Worm (Caenorhabditis elegans) whole organism, L1 larva: ENCODE results near the gene pat-2.

ENCODE experiments used
- C34B4.2 ChIP-seq: sonication (generic microtip); optimal IDR thresholded peaks from 2 replicates; lab custom pipeline; 2017; ENCODE audit warnings: mild to moderate bottlenecking, missing genetic modification characterization, missing compliant biosample characterization
- F16B12.6 ChIP-seq: fragments of 150-350 bp; optimal IDR thresholded peaks from 2 replicates; lab custom pipeline; 2014; ENCODE audit warnings: missing biosample characterization, missing genetic modification characterization
- aly-2 ChIP-seq: fragments of 150-350 bp; optimal IDR thresholded peaks from 2 replicates; lab custom pipeline; 2014; ENCODE audit warnings: missing biosample characterization, missing genetic modification characterization
- ama-1 ChIP-seq: fragments of 150-350 bp; optimal IDR thresholded peaks from 2 replicates; lab custom pipeline; 2014
- blmp-1 ChIP-seq: fragments of 150-350 bp; optimal IDR thresholded peaks from 2 replicates; lab custom pipeline; 2014; ENCODE audit warnings: missing biosample characterization, missing genetic modification characterization
- ceh-63 ChIP-seq: fragments of 200-800 bp; sonication (Bioruptor generic); optimal IDR thresholded peaks from 2 replicates; lab custom pipeline; 2018; ENCODE audit warnings: mild to moderate bottlenecking, missing genetic modification characterization, missing compliant biosample characterization
- ceh-8 ChIP-seq: fragments of 200-800 bp; sonication (Bioruptor generic); optimal IDR thresholded peaks from 2 replicates; lab custom pipeline; 2018; ENCODE audit warnings: mild to moderate bottlenecking, missing genetic modification characterization, moderate library complexity, missing compliant biosample characterization
- dsc-1 ChIP-seq: sonication (generic microtip); optimal IDR thresholded peaks from 2 replicates; lab custom pipeline; 2016; ENCODE audit warnings: mild to moderate bottlenecking, missing genetic modification characterization, missing compliant biosample characterization
- efl-1 ChIP-seq, 4 experiments: fragments of 150-350 bp; optimal IDR thresholded peaks in 3 of 4; peaks in 1 of 4; 1 replicate in 1 of 4; 2 replicates in 3 of 4; lab custom pipeline; 2014; ENCODE audit warnings: missing biosample characterization in 2 of 4, missing genetic modification characterization in 2 of 4, missing genetic modification reagents in 2 of 4
- efl-3 ChIP-seq: fragments of 200-800 bp; sonication (Bioruptor generic); optimal IDR thresholded peaks from 2 replicates; lab custom pipeline; 2018; ENCODE audit warnings: mild to moderate bottlenecking, missing genetic modification characterization, missing compliant biosample characterization
- egl-13 ChIP-seq: sonication (generic microtip); optimal IDR thresholded peaks from 2 replicates; lab custom pipeline; 2016; ENCODE audit warnings: missing genotype, missing genetic modification reagents, missing genetic modification characterization, missing compliant biosample characterization
- elt-2 ChIP-seq: sonication (generic microtip); optimal IDR thresholded peaks from 2 replicates; lab custom pipeline; 2016; ENCODE audit warnings: missing genetic modification characterization, mild to moderate bottlenecking, inconsistent platforms, missing compliant biosample characterization, missing genetic modification reagents
- ets-5 ChIP-seq: fragments of 200-800 bp; sonication (Bioruptor generic); IDR thresholded peaks from 2 replicates; pipeline ENCODE4 v1.3.6; 2022; ENCODE audit warnings: missing genetic modification characterization, missing compliant biosample characterization
- fkh-4 ChIP-seq: sonication (generic microtip); optimal IDR thresholded peaks from 2 replicates; lab custom pipeline; 2016; ENCODE audit warnings: missing compliant biosample characterization, missing genetic modification characterization, borderline replicate concordance
- fkh-8 ChIP-seq: sonication (generic microtip); optimal IDR thresholded peaks from 2 replicates; lab custom pipeline; 2016; ENCODE audit warnings: mild to moderate bottlenecking, missing genetic modification characterization, missing compliant biosample characterization
- fos-1 ChIP-seq: fragments of 150-350 bp; optimal IDR thresholded peaks from 2 replicates; lab custom pipeline; 2014; ENCODE audit warnings: missing biosample characterization, missing genetic modification characterization
- grh-1 ChIP-seq: fragments of 200-800 bp; sonication (Bioruptor generic); IDR thresholded peaks from 2 replicates; pipeline ENCODE4 v1.3.6; 2022; ENCODE audit warnings: missing genetic modification reagents, missing genetic modification characterization, missing compliant biosample characterization
- hlh-17 ChIP-seq: fragments of 200-800 bp; sonication (Bioruptor generic); optimal IDR thresholded peaks from 2 replicates; lab custom pipeline; 2018; ENCODE audit warnings: missing genetic modification characterization, mild to moderate bottlenecking, missing compliant biosample characterization, moderate library complexity, borderline replicate concordance
- hlh-4 ChIP-seq: sonication (generic microtip); optimal IDR thresholded peaks from 2 replicates; lab custom pipeline; 2016; ENCODE audit warnings: mild to moderate bottlenecking, missing genetic modification characterization, missing compliant biosample characterization
- hpl-2 ChIP-seq: fragments of 150-350 bp; optimal IDR thresholded peaks from 2 replicates; lab custom pipeline; 2014; ENCODE audit warnings: missing biosample characterization, missing genetic modification reagents, missing genetic modification characterization
- irx-1 ChIP-seq: sonication (generic microtip); optimal IDR thresholded peaks from 2 replicates; lab custom pipeline; 2016; ENCODE audit warnings: missing genetic modification characterization, missing compliant biosample characterization
- isw-1 ChIP-seq: fragments of 200-800 bp; sonication (Bioruptor generic); IDR thresholded peaks from 2 replicates; pipeline ENCODE4 v1.3.6; 2022; ENCODE audit warnings: missing genetic modification characterization, missing compliant biosample characterization
- jun-1 ChIP-seq: fragments of 150-350 bp; optimal IDR thresholded peaks from 2 replicates; lab custom pipeline; 2014; ENCODE audit warnings: missing biosample characterization, missing genetic modification reagents, missing genetic modification characterization
- lin-14 ChIP-seq: fragments of 200-800 bp; sonication (Bioruptor generic); optimal IDR thresholded peaks from 2 replicates; lab custom pipeline; 2018; ENCODE audit warnings: mild to moderate bottlenecking, missing genetic modification characterization, moderate library complexity, missing compliant biosample characterization
- lin-39 ChIP-seq: fragments of 150-350 bp; optimal IDR thresholded peaks from 2 replicates; lab custom pipeline; 2014; ENCODE audit warnings: missing biosample characterization, missing genetic modification reagents, missing genetic modification characterization
- lsy-2 ChIP-seq, 2 experiments: fragments of 150-350 bp; optimal IDR thresholded peaks; 2 replicates each; lab custom pipeline; 2014; ENCODE audit warnings: missing biosample characterization in 2 of 2, missing genetic modification characterization in 2 of 2
- mab-9 ChIP-seq: fragments of 200-800 bp; sonication (Bioruptor generic); IDR thresholded peaks from 2 replicates; pipeline ENCODE4 v1.3.6; 2022; ENCODE audit warnings: missing genetic modification reagents, missing genetic modification characterization, missing compliant biosample characterization
- mef-2 ChIP-seq: fragments of 150-350 bp; optimal IDR thresholded peaks from 2 replicates; lab custom pipeline; 2014; ENCODE audit warnings: missing biosample characterization, missing genetic modification characterization
- nhr-12 ChIP-seq: sonication (generic microtip); optimal IDR thresholded peaks from 2 replicates; lab custom pipeline; 2017; ENCODE audit warnings: missing biosample characterization, missing genetic modification characterization
- nhr-20 ChIP-seq: sonication (generic microtip); optimal IDR thresholded peaks from 2 replicates; lab custom pipeline; 2016; ENCODE audit warnings: mild to moderate bottlenecking, missing genetic modification characterization, missing compliant biosample characterization
- nhr-237 ChIP-seq: fragments of 150-350 bp; optimal IDR thresholded peaks from 2 replicates; lab custom pipeline; 2014; ENCODE audit warnings: missing biosample characterization, missing genetic modification characterization
- nhr-28 ChIP-seq: fragments of 150-350 bp; optimal IDR thresholded peaks from 2 replicates; lab custom pipeline; 2014; ENCODE audit warnings: missing biosample characterization, missing genetic modification characterization
- nhr-76 ChIP-seq: sonication (generic microtip); optimal IDR thresholded peaks from 2 replicates; lab custom pipeline; 2017; ENCODE audit warnings: missing biosample characterization, missing genetic modification characterization
- nhr-77 ChIP-seq: fragments of 150-350 bp; optimal IDR thresholded peaks from 2 replicates; lab custom pipeline; 2014; ENCODE audit warnings: missing biosample characterization, missing genetic modification characterization
- nhr-84 ChIP-seq: sonication (generic microtip); optimal IDR thresholded peaks from 2 replicates; lab custom pipeline; 2017; ENCODE audit warnings: missing biosample characterization, missing genetic modification characterization
- nhr-85 ChIP-seq: sonication (generic microtip); peaks from one replicate; lab custom pipeline; 2016; ENCODE audit warnings: missing genetic modification characterization, inconsistent platforms, missing compliant biosample characterization
- nhr-90 ChIP-seq: sonication (generic microtip); optimal IDR thresholded peaks from 2 replicates; lab custom pipeline; 2016; ENCODE audit warnings: mild to moderate bottlenecking, missing genetic modification characterization, missing compliant biosample characterization; ENCODE audit not compliant: poor library complexity
- pax-3 ChIP-seq: fragments of 200-800 bp; sonication (Bioruptor generic); optimal IDR thresholded peaks from 2 replicates; lab custom pipeline; 2018; ENCODE audit warnings: mild to moderate bottlenecking, missing genetic modification characterization, moderate library complexity, missing compliant biosample characterization
- rnt-1 ChIP-seq: sonication (generic microtip); optimal IDR thresholded peaks from 2 replicates; lab custom pipeline; 2016; ENCODE audit warnings: mild to moderate bottlenecking, missing genetic modification characterization, moderate library complexity, missing compliant biosample characterization
- skn-1 ChIP-seq: fragments of 150-350 bp; optimal IDR thresholded peaks from 2 replicates; lab custom pipeline; 2014; ENCODE audit warnings: missing biosample characterization, missing genetic modification characterization
- sptf-1 ChIP-seq: fragments of 150-350 bp; optimal IDR thresholded peaks from 2 replicates; lab custom pipeline; 2014; ENCODE audit warnings: missing biosample characterization, missing genetic modification characterization
- tbx-2 ChIP-seq: sonication (generic microtip); optimal IDR thresholded peaks from 2 replicates; lab custom pipeline; 2016; ENCODE audit warnings: missing genetic modification characterization, missing compliant biosample characterization
- unc-62 ChIP-seq: fragments of 150-350 bp; optimal IDR thresholded peaks from 2 replicates; lab custom pipeline; 2014; ENCODE audit warnings: missing biosample characterization, missing genetic modification reagents, missing genetic modification characterization
- unc-86 ChIP-seq: sonication (generic microtip); optimal IDR thresholded peaks from 2 replicates; lab custom pipeline; 2016; ENCODE audit warnings: missing genetic modification characterization, missing compliant biosample characterization
- unc-98 ChIP-seq: fragments of 200-800 bp; sonication (Bioruptor generic); IDR thresholded peaks from 2 replicates; pipeline ENCODE4 v1.3.6; 2022; ENCODE audit warnings: missing genetic modification characterization, missing compliant biosample characterization
- vab-15 ChIP-seq: sonication (generic microtip); optimal IDR thresholded peaks from 2 replicates; lab custom pipeline; 2017; ENCODE audit warnings: missing genotype, mild to moderate bottlenecking, missing genetic modification characterization, missing compliant biosample characterization
- xbp-1 ChIP-seq: sonication (generic microtip); optimal IDR thresholded peaks from 2 replicates; lab custom pipeline; 2016; ENCODE audit warnings: missing genetic modification characterization, missing compliant biosample characterization
- zag-1 ChIP-seq: fragments of 150-350 bp; optimal IDR thresholded peaks from 2 replicates; lab custom pipeline; 2014; ENCODE audit warnings: missing biosample characterization, missing genetic modification characterization
- zip-4 ChIP-seq: fragments of 200-800 bp; sonication (Bioruptor generic); optimal IDR thresholded peaks from 2 replicates; lab custom pipeline; 2018; ENCODE audit warnings: mild to moderate bottlenecking, missing genetic modification characterization, moderate library complexity, missing compliant biosample characterization
- ztf-4 ChIP-seq: fragments of 150-350 bp; optimal IDR thresholded peaks from 2 replicates; lab custom pipeline; 2014; ENCODE audit warnings: missing biosample characterization, missing genetic modification characterization

The pat-2 gene

ce11 chrIII:8858482-8858881 is 39.8 kb downstream of the pat-2 start:
- TF ChIP-seq efl-1 (optimal IDR thresholded peaks at IDR 0.05; lab: Kevin White, UChicago) (no peak), efl-1 (GFP tag; optimal IDR thresholded peaks at IDR 0.05 in 1 of 2; lab: Kevin White, UChicago) (peak in 1 of 2 experiments; percentile 65), mef-2 (tag; lab: Kevin White, UChicago) (no peak)
- TF ChIP-seq, all 84 proteins: peak for 1

- peak; percentile 96 for TF ChIP-seq ama-1
- TF ChIP-seq grh-1 (GFP tag; lab: Robert Waterston, UW), result peak; percentile 69
- TF ChIP-seq pax-3 (tag; lab: Kevin White, UChicago), result no peak
- TF ChIP-seq nhr-77 (tag; lab: Kevin White, UChicago), result no peak
- TF ChIP-seq zag-1 (tag; lab: Kevin White, UChicago), result no peak
- TF ChIP-seq nhr-12 (tag; lab: Kevin White, UChicago), result no peak
- TF ChIP-seq mab-9, result no peak
- TF ChIP-seq ceh-8 (GFP tag; lab: Kevin White, UChicago), result peak; percentile 55
- TF ChIP-seq unc-98 (GFP tag; lab: Robert Waterston, UW), result peak; percentile 48; the same call in 1 of the 2 replicates
- no peak for TF ChIP-seq unc-62 (GFP tag; lab: Kevin White, UChicago)
- no peak for TF ChIP-seq nhr-237 (tag; lab: Kevin White, UChicago)
- peak; percentile 18 for TF ChIP-seq F16B12.6
- peak; percentile 60 for TF ChIP-seq C34B4.2 (tag; lab: Kevin White, UChicago)
- TF ChIP-seq rnt-1 (tag; lab: Kevin White, UChicago), result peak; percentile 92
- TF ChIP-seq ceh-63 (GFP tag; lab: Kevin White, UChicago), result no peak
- peak; percentile 59 to 66 for TF ChIP-seq lsy-2 (tag; optimal IDR thresholded peaks at IDR 0.05; lab: Kevin White, UChicago)
- TF ChIP-seq nhr-85, result peak; percentile 74
- no peak for TF ChIP-seq nhr-76
- no peak for TF ChIP-seq nhr-28 (tag; lab: Kevin White, UChicago)
- TF ChIP-seq hlh-17 (GFP tag; lab: Kevin White, UChicago), result no peak
- peak; percentile 41 for TF ChIP-seq elt-2 (tag; lab: Kevin White, UChicago)
- TF ChIP-seq mef-2 (tag; lab: Kevin White, UChicago), result no peak
- no peak for TF ChIP-seq dsc-1 (tag; lab: Kevin White, UChicago)
- TF ChIP-seq hlh-4 (tag; lab: Kevin White, UChicago), result no peak
- TF ChIP-seq fkh-4 (tag; lab: Kevin White, UChicago), result no peak
- peak; percentile 67 for TF ChIP-seq xbp-1
- TF ChIP-seq vab-15 (tag; lab: Kevin White, UChicago), result no peak
- peak; percentile 38 to 45 for TF ChIP-seq efl-1 (optimal IDR thresholded peaks at IDR 0.05; lab: Kevin White, UChicago)
- TF ChIP-seq efl-1 (GFP tag; optimal IDR thresholded peaks at IDR 0.05 in 1 of 2; lab: Kevin White, UChicago), result peak; percentile 36 to 91
- TF ChIP-seq nhr-84 (tag; lab: Kevin White, UChicago), result no peak
- peak; percentile 68 for TF ChIP-seq tbx-2 (tag; lab: Kevin White, UChicago)
- no peak for TF ChIP-seq irx-1 (tag; lab: Kevin White, UChicago)
- peak; percentile 55 for TF ChIP-seq skn-1 (tag; lab: Kevin White, UChicago)
- no peak for TF ChIP-seq unc-86 (tag; lab: Kevin White, UChicago)
- TF ChIP-seq blmp-1 (tag; lab: Kevin White, UChicago), result peak; percentile 29
- TF ChIP-seq ztf-4 (tag; lab: Kevin White, UChicago), result peak; percentile 56
- peak; percentile 82 for TF ChIP-seq nhr-90 (tag; lab: Kevin White, UChicago)
- peak; percentile 22 for TF ChIP-seq jun-1 (tag; lab: Kevin White, UChicago)
- TF ChIP-seq fkh-8 (tag; lab: Kevin White, UChicago), result no peak
- no peak for TF ChIP-seq efl-3
- no peak for TF ChIP-seq aly-2
- TF ChIP-seq lin-14 (GFP tag; lab: Kevin White, UChicago), result peak; percentile 94
- peak; percentile 40 for TF ChIP-seq hpl-2 (GFP tag; lab: Kevin White, UChicago)
- TF ChIP-seq isw-1 (GFP tag; lab: Robert Waterston, UW), result no peak
- peak; percentile 57 for TF ChIP-seq fos-1 (tag; lab: Kevin White, UChicago)
- peak; percentile 94 for TF ChIP-seq nhr-20
- TF ChIP-seq sptf-1 (tag; lab: Kevin White, UChicago), result no peak
- peak; percentile 35 for TF ChIP-seq zip-4 (GFP tag; lab: Kevin White, UChicago)
- TF ChIP-seq lin-39, result peak; percentile 7
- no peak for TF ChIP-seq egl-13 (tag; lab: Kevin White, UChicago)
- TF ChIP-seq ets-5 (GFP tag; lab: Robert Waterston, UW), result no peak
These were observed 46.6 kb downstream of the pat-2 start for ce11 chrIII:8865294-8865766.
